Worm (Caenorhabditis elegans): Measurements from ENCODE around the gene C49F5.5.

The C49F5.5 gene

DNA sequence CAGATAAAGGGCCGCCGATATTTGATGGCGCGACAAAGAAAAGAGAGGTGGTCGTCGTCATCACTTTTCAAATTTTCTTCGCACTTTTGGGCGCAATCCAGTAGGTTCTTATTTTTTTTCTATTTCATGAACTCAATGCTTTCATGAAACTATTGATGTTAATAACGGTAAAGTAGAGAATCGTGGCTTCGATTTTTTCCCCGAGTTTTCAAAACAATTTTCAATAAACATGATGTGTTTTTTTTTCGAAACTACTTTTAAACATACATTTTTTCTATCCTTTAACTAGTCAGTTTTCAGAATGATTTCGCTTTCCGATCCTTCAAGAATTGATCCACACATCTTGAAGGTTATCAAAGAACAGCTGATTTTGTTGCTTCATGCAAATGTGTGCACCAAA is at the start of gene C49F5.5:
C49F5.5 (plus strand) TSS at position 301 of the 400 bp plus-strand sequence.
- TF ChIP-seq akir-1 (GFP tag; optimal IDR thresholded peaks at IDR 0.05) (no peak), snpc-3.4 (tag; optimal IDR thresholded peaks at IDR 0.05) (no peak), Y79H2A.3 (GFP tag; conservative IDR thresholded peaks at IDR 0.05) (no peak), nhr-80 (tag; optimal IDR thresholded peaks at IDR 0.05) (no peak), K11D2.4 (GFP tag; IDR thresholded peaks at IDR 0.05) (no peak), F37B4.10 (GFP tag; IDR thresholded peaks at IDR 0.05) (no peak), egl-44 (GFP tag; IDR thresholded peaks at IDR 0.05) (no peak), nhr-27 (tag; optimal IDR thresholded peaks at IDR 0.05) (no peak), D2030.7 (GFP tag; IDR thresholded peaks at IDR 0.05) (no peak)

- TF ChIP-seq cebp-2 (GFP tag; IDR thresholded peaks at IDR 0.05) (peak; percentile 95; the same call in 1 of the 2 replicates), let-607 (tag; optimal IDR thresholded peaks at IDR 0.05) (peak; percentile 55 to 93), rpc-1 (optimal IDR thresholded peaks at IDR 0.05) (peak; percentile 17), rpc-1 (tag; optimal IDR thresholded peaks at IDR 0.05) (no peak), rec-8 (tag; optimal IDR thresholded peaks at IDR 0.05) (peak; percentile 6 to 26), unc-130 (GFP tag; optimal IDR thresholded peaks at IDR 0.05) (peak; percentile 22), xnd-1 (tag; optimal IDR thresholded peaks at IDR 0.05) (no peak), dpff-1 (tag; optimal IDR thresholded peaks at IDR 0.05) (peak; percentile 29), fkh-3 (tag; optimal IDR thresholded peaks at IDR 0.05) (peak; percentile 50), sea-2 (GFP tag; IDR thresholded peaks at IDR 0.05) (0 out of 2 replicates have a peak, but pooled peaks have one; percentile 49), B0035.1 (tag; optimal IDR thresholded peaks at IDR 0.05) (peak; percentile 94), bed-1 (GFP tag; IDR thresholded peaks at IDR 0.05) (peak; percentile 90; the same call in 1 of the 2 replicates), ztf-18 (tag; optimal IDR thresholded peaks at IDR 0.05) (peak; percentile 68), D2030.7 (GFP tag; IDR thresholded peaks at IDR 0.05) (no peak), F10E7.11 (tag; optimal IDR thresholded peaks at IDR 0.05) (peak; percentile 84), zfh-2 (GFP tag; conservative IDR thresholded peaks at IDR 0.05) (no peak), attf-5 (GFP tag; optimal IDR thresholded peaks at IDR 0.05) (peak; percentile 47), lin-54 (GFP tag; optimal IDR thresholded peaks at IDR 0.05) (peak; percentile 92), T07F8.4 (tag; optimal IDR thresholded peaks at IDR 0.05) (peak; percentile 80), bed-2 (GFP tag; IDR thresholded peaks at IDR 0.05) (no peak), ccch-3 (GFP tag; optimal IDR thresholded peaks at IDR 0.05) (peak; percentile 83), ceh-40 (GFP tag; IDR thresholded peaks at IDR 0.05) (0 out of 2 replicates have a peak, but pooled peaks have one; percentile 67), F52B5.7 (tag; optimal IDR thresholded peaks at IDR 0.05) (peak; percentile 93), attf-6 (GFP tag; IDR thresholded peaks at IDR 0.05) (no peak), efl-1 (GFP tag; optimal IDR thresholded peaks at IDR 0.05) (no peak), tbp1 (GFP tag; optimal IDR thresholded peaks at IDR 0.05) (peak; percentile 80), egl-18 (GFP tag; IDR thresholded peaks at IDR 0.05) (peak; percentile 95), lsl-1 (GFP tag; optimal IDR thresholded peaks at IDR 0.05) (no peak), madf-6 (GFP tag; IDR thresholded peaks at IDR 0.05) (no peak), egrh-3 (GFP tag; IDR thresholded peaks at IDR 0.05) (no peak), ZK185.1 (tag; optimal IDR thresholded peaks at IDR 0.05; ENCODE audit: poor library complexity, severe bottlenecking) (peak; percentile 98), Y56A3A.18 (GFP tag; IDR thresholded peaks at IDR 0.05) (peak; percentile 99), chd-7 (tag; optimal IDR thresholded peaks at IDR 0.05) (peak; percentile 97), mes-4 (tag; optimal IDR thresholded peaks at IDR 0.05) (no peak), hrde-1 (tag; optimal IDR thresholded peaks at IDR 0.05; ENCODE audit: borderline replicate concordance) (no peak), hmg-20 (GFP tag; IDR thresholded peaks at IDR 0.05) (peak; percentile 93), pha-4 (tag; optimal IDR thresholded peaks at IDR 0.05) (peak; percentile 96), Y53G8AR.9 (GFP tag; conservative IDR thresholded peaks at IDR 0.05) (peak; percentile 97), sdz-38 (tag; optimal IDR thresholded peaks at IDR 0.05) (no peak)
Measured at ce11 chrX:11937343-11937935, 48.5 kb upstream of the C49F5.5 start.
